Fruit fly (Drosophila melanogaster) whole organism, embryonic: ENCODE data around the gene Npc2a.
A peak's percentile ranks its signal among the peaks of the same experiment; 100 is the strongest.

Experiments
- ATbp ChIP-seq: fragments of 200-800 bp; sonication (Bioruptor generic); optimal IDR thresholded peaks from 2 replicates; lab custom pipeline; 2017; ENCODE audit warnings: missing biosample characterization, mild to moderate bottlenecking, missing genetic modification characterization, missing genetic modification reagents
- Atf6 ChIP-seq: fragments of 200-800 bp; sonication (Bioruptor generic); IDR thresholded peaks from 2 replicates; pipeline ENCODE4 v1.3.6; 2022; ENCODE audit warnings: missing biosample characterization, missing genetic modification characterization
- CG10321 ChIP-seq: fragments of 200-800 bp; sonication (Bioruptor generic); IDR thresholded peaks from 2 replicates; pipeline ENCODE4 v1.3.6; 2022; ENCODE audit warnings: missing biosample characterization, missing genetic modification characterization
- CG12744 ChIP-seq: fragments of 200-800 bp; sonication (Bioruptor generic); optimal IDR thresholded peaks from 2 replicates; lab custom pipeline; 2016; ENCODE audit warnings: missing biosample characterization, missing genetic modification characterization
- CG13624 ChIP-seq: fragments of 200-800 bp; sonication (Bioruptor generic); optimal IDR thresholded peaks from 2 replicates; lab custom pipeline; 2016; ENCODE audit warnings: missing biosample characterization, missing genetic modification characterization
- CG14441 ChIP-seq: fragments of 200-800 bp; sonication (Bioruptor generic); IDR thresholded peaks from 2 replicates; pipeline ENCODE4 v1.3.6; 2022; ENCODE audit warnings: missing biosample characterization, missing genetic modification characterization
- CG16779 ChIP-seq: fragments of 200-800 bp; sonication (Bioruptor generic); IDR thresholded peaks from 2 replicates; pipeline ENCODE4 v1.3.6; 2022; ENCODE audit warnings: missing biosample characterization, missing genetic modification characterization
- CG16813 ChIP-seq: fragments of 200-800 bp; sonication (Bioruptor generic); IDR thresholded peaks from 3 replicates; pipeline ENCODE4 v1.3.6; 2022; ENCODE audit warnings: missing biosample characterization, missing genetic modification characterization; ENCODE audit not compliant: partially characterized antibody
- CG16863 ChIP-seq: fragments of 200-800 bp; sonication (Bioruptor generic); optimal IDR thresholded peaks from 3 replicates; lab custom pipeline; 2016; ENCODE audit warnings: missing biosample characterization, missing genetic modification characterization
- CG18476 ChIP-seq: fragments of 200-800 bp; sonication (Bioruptor generic); optimal IDR thresholded peaks from 2 replicates; lab custom pipeline; 2016; ENCODE audit warnings: missing biosample characterization, mild to moderate bottlenecking, missing genetic modification characterization
- CG18619 ChIP-seq: fragments of 200-800 bp; sonication (Bioruptor generic); optimal IDR thresholded peaks from 3 replicates; lab custom pipeline; 2017; ENCODE audit warnings: missing biosample characterization, mild to moderate bottlenecking, missing genetic modification characterization
- CG5180 ChIP-seq: fragments of 200-800 bp; sonication (Bioruptor generic); optimal IDR thresholded peaks from 3 replicates; lab custom pipeline; 2017; ENCODE audit warnings: missing biosample characterization, missing genetic modification characterization, mild to moderate bottlenecking, moderate library complexity, missing genetic modification reagents
- CG5245 ChIP-seq: fragments of 200-800 bp; sonication (Bioruptor generic); optimal IDR thresholded peaks from 3 replicates; lab custom pipeline; 2016; ENCODE audit warnings: missing biosample characterization, missing genetic modification characterization
- CG6175 ChIP-seq: fragments of 200-800 bp; sonication (Bioruptor generic); IDR thresholded peaks from 3 replicates; pipeline ENCODE4 v1.3.6; 2022; ENCODE audit warnings: missing biosample characterization, missing genetic modification characterization
- CG7745 ChIP-seq: fragments of 200-800 bp; sonication (Bioruptor generic); optimal IDR thresholded peaks from 2 replicates; lab custom pipeline; 2018; ENCODE audit warnings: missing biosample characterization, mild to moderate bottlenecking, missing genetic modification characterization, moderate library complexity
- CG7987 ChIP-seq: fragments of 200-800 bp; sonication (Bioruptor generic); optimal IDR thresholded peaks from 2 replicates; lab custom pipeline; 2018; ENCODE audit warnings: missing biosample characterization, mild to moderate bottlenecking, missing genetic modification characterization, moderate library complexity
- CG9609 ChIP-seq: fragments of 200-800 bp; sonication (Bioruptor generic); optimal IDR thresholded peaks from 3 replicates; lab custom pipeline; 2016; ENCODE audit warnings: missing biosample characterization, missing genetic modification characterization
- CG9876 ChIP-seq: fragments of 200-800 bp; sonication (Bioruptor generic); optimal IDR thresholded peaks from 2 replicates; lab custom pipeline; 2016; ENCODE audit warnings: missing biosample characterization, missing genetic modification characterization
- Chrac-16 ChIP-seq: fragments of 200-800 bp; sonication (Bioruptor generic); optimal IDR thresholded peaks from 3 replicates; lab custom pipeline; 2016; ENCODE audit warnings: missing biosample characterization, missing genetic modification characterization
- CkIIα-i1 ChIP-seq: fragments of 200-800 bp; sonication (Bioruptor generic); IDR thresholded peaks from 2 replicates; pipeline ENCODE4 v1.3.6; 2022; ENCODE audit warnings: missing biosample characterization, missing genetic modification characterization
- D ChIP-seq, 2 experiments: fragments of 200-800 bp in 1 of 2; fragments of >200 bp in 1 of 2; sonication (Bioruptor generic) in 1 of 2; optimal IDR thresholded peaks; 2 replicates in 1 of 2; 3 replicates in 1 of 2; lab custom pipeline; 2017; ENCODE audit warnings: mild to moderate bottlenecking in 1 of 2, missing biosample characterization in 1 of 2, missing genetic modification characterization in 1 of 2, missing genetic modification reagents in 1 of 2
- Dfd ChIP-seq, 2 experiments: fragments of >200 bp; optimal IDR thresholded peaks; 2 replicates each; lab custom pipeline; 2017; ENCODE audit warnings: missing biosample characterization in 2 of 2, missing genetic modification characterization in 2 of 2
- Ets65A ChIP-seq: fragments of 200-800 bp; sonication (Bioruptor generic); peaks from one replicate; lab custom pipeline; 2016; ENCODE audit warnings: missing biosample characterization, missing genetic modification characterization
- Fer2 ChIP-seq: fragments of 200-800 bp; sonication (Bioruptor generic); optimal IDR thresholded peaks from 2 replicates; lab custom pipeline; 2018; ENCODE audit warnings: missing biosample characterization, mild to moderate bottlenecking, missing genetic modification characterization, moderate library complexity
- Fer3 ChIP-seq: fragments of 200-800 bp; sonication (Bioruptor generic); optimal IDR thresholded peaks from 2 replicates; lab custom pipeline; 2018; ENCODE audit warnings: missing biosample characterization, mild to moderate bottlenecking, missing genetic modification characterization, moderate library complexity
- Gsc ChIP-seq: fragments of 200-800 bp; sonication (Bioruptor generic); IDR thresholded peaks from 2 replicates; pipeline ENCODE4 v1.3.6; 2022; ENCODE audit warnings: missing biosample characterization, missing genetic modification characterization
- Hand ChIP-seq: fragments of 200-800 bp; sonication (Bioruptor generic); optimal IDR thresholded peaks from 2 replicates; lab custom pipeline; 2017; ENCODE audit warnings: mild to moderate bottlenecking, missing biosample characterization, missing genetic modification reagents, missing genetic modification characterization
- HmgD ChIP-seq: fragments of 200-800 bp; sonication (Bioruptor generic); optimal IDR thresholded peaks from 3 replicates; lab custom pipeline; 2016; ENCODE audit warnings: missing biosample characterization, missing genetic modification characterization
- Hr51 ChIP-seq, 2 experiments: fragments of 200-800 bp; sonication (Bioruptor generic); optimal IDR thresholded peaks; 2 replicates in 1 of 2; 3 replicates in 1 of 2; lab custom pipeline; 2016 to 2018; ENCODE audit warnings: missing biosample characterization in 2 of 2, missing genetic modification characterization in 2 of 2, mild to moderate bottlenecking in 1 of 2, moderate library complexity in 1 of 2
- PHDP ChIP-seq: fragments of 200-800 bp; sonication (Bioruptor generic); optimal IDR thresholded peaks from 3 replicates; lab custom pipeline; 2018; ENCODE audit warnings: missing biosample characterization, mild to moderate bottlenecking, missing genetic modification characterization, moderate library complexity
- Rx ChIP-seq: fragments of 200-800 bp; sonication (Bioruptor generic); IDR thresholded peaks from 2 replicates; pipeline ENCODE4 v1.3.6; 2022; ENCODE audit warnings: missing biosample characterization, missing genetic modification characterization
- Sin3A ChIP-seq: fragments of >200 bp; optimal IDR thresholded peaks from 2 replicates; lab custom pipeline; 2018
- Sox102F ChIP-seq: fragments of 200-800 bp; sonication (Bioruptor generic); optimal IDR thresholded peaks from 2 replicates; lab custom pipeline; 2018; ENCODE audit warnings: missing biosample characterization, mild to moderate bottlenecking, missing genetic modification characterization, moderate library complexity
- Xbp1 ChIP-seq: fragments of 200-800 bp; sonication (Bioruptor generic); optimal IDR thresholded peaks from 3 replicates; lab custom pipeline; 2016; ENCODE audit warnings: missing biosample characterization, mild to moderate bottlenecking, missing genetic modification characterization
- ap ChIP-seq: fragments of 200-800 bp; sonication (Bioruptor generic); IDR thresholded peaks from 2 replicates; pipeline ENCODE4 v1.3.6; 2022; ENCODE audit warnings: missing biosample characterization, missing genetic modification characterization
- br ChIP-seq: fragments of >200 bp; optimal IDR thresholded peaks from 2 replicates; lab custom pipeline; 2017
- crc ChIP-seq: fragments of 200-800 bp; sonication (Bioruptor generic); optimal IDR thresholded peaks from 2 replicates; lab custom pipeline; 2016; ENCODE audit warnings: missing biosample characterization, missing genetic modification characterization
- fu2 ChIP-seq: fragments of 200-800 bp; sonication (Bioruptor generic); optimal IDR thresholded peaks from 2 replicates; lab custom pipeline; 2016; ENCODE audit warnings: missing biosample characterization, missing genetic modification characterization
- gem ChIP-seq: fragments of 200-800 bp; sonication (Bioruptor generic); optimal IDR thresholded peaks from 2 replicates; lab custom pipeline; 2019; ENCODE audit warnings: missing biosample characterization, mild to moderate bottlenecking, missing genetic modification characterization, moderate library complexity
- grn ChIP-seq: fragments of 200-800 bp; sonication (Bioruptor generic); optimal IDR thresholded peaks from 3 replicates; lab custom pipeline; 2017; ENCODE audit warnings: missing biosample characterization, missing genetic modification characterization
- inv ChIP-seq: fragments of 200-800 bp; sonication (Bioruptor generic); IDR thresholded peaks from 2 replicates; pipeline ENCODE4 v1.3.6; 2022; ENCODE audit warnings: missing biosample characterization, missing genetic modification characterization; ENCODE audit not compliant: partially characterized antibody
- knrl ChIP-seq: fragments of 200-800 bp; sonication (Bioruptor generic); IDR thresholded peaks from 3 replicates; pipeline ENCODE4 v1.3.6; 2022; ENCODE audit warnings: missing biosample characterization, missing genetic modification characterization; ENCODE audit not compliant: partially characterized antibody
- maf-S ChIP-seq: fragments of 200-800 bp; sonication (Bioruptor generic); optimal IDR thresholded peaks from 2 replicates; lab custom pipeline; 2016; ENCODE audit warnings: missing biosample characterization, missing genetic modification characterization
- nau ChIP-seq: fragments of 200-800 bp; sonication (Bioruptor generic); optimal IDR thresholded peaks from 3 replicates; lab custom pipeline; 2017; ENCODE audit warnings: missing biosample characterization, mild to moderate bottlenecking, missing genetic modification characterization, missing genetic modification reagents
- pita ChIP-seq: fragments of 200-800 bp; sonication (Bioruptor generic); optimal IDR thresholded peaks from 2 replicates; lab custom pipeline; 2017; ENCODE audit warnings: missing biosample characterization, mild to moderate bottlenecking, missing genetic modification characterization
- rib ChIP-seq: fragments of 200-800 bp; sonication (Bioruptor generic); IDR thresholded peaks from 2 replicates; pipeline ENCODE4 v1.3.6; 2022; ENCODE audit warnings: missing biosample characterization, missing genetic modification characterization
- ro ChIP-seq: fragments of 200-800 bp; sonication (Bioruptor generic); IDR thresholded peaks from 2 replicates; pipeline ENCODE4 v1.3.6; 2022; ENCODE audit warnings: missing biosample characterization, missing genetic modification characterization
- so ChIP-seq: fragments of 200-800 bp; sonication (Bioruptor generic); IDR thresholded peaks from 3 replicates; pipeline ENCODE4 v1.3.6; 2022; ENCODE audit warnings: missing biosample characterization, missing genetic modification characterization
- tap ChIP-seq: fragments of 200-800 bp; optimal IDR thresholded peaks from 3 replicates; lab custom pipeline; 2019; ENCODE audit warnings: missing biosample characterization, mild to moderate bottlenecking, missing genetic modification characterization, moderate library complexity
- tll ChIP-seq, 2 experiments: fragments of 200-800 bp in 1 of 2; fragments of >200 bp in 1 of 2; sonication (Bioruptor generic) in 1 of 2; optimal IDR thresholded peaks; 2 replicates each; lab custom pipeline; 2017 to 2019; ENCODE audit warnings: missing biosample characterization in 2 of 2, missing genetic modification characterization in 2 of 2, mild to moderate bottlenecking in 1 of 2, moderate library complexity in 1 of 2
- trh ChIP-seq: fragments of 200-800 bp; sonication (Bioruptor generic); optimal IDR thresholded peaks from 2 replicates; lab custom pipeline; 2016; ENCODE audit warnings: missing biosample characterization, missing genetic modification characterization

Gene Npc2a

DNA sequence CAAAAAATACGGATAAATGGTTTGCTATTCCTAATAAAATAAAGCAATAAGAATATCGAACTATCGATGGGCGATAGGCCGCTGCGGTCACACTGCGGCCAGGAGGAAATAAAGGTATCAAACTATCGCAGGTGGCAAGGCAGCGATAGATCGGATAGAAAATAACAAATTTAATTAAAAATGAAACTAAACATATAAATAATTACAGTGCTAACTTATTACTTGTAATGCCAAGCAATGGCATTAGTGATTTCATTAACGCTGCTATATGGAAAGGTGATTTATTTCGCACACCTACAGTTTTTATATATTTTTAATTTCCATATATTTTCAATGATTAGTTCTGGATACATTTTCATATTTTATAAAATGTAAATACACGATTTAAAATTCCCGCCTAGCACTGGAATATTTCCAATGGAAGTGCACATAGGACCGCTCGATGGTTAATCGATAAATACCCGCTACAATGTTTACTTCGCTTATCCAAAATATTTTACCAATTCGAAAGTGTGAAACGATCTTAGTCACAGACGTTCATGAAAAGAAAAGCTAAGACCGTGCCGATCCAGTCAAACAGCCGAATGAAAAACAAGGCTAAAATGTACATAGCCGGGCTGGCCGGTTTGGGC, 7.3 kb upstream of the Npc2a start, which contains the start of the genes CG15356 and CG15362 (continued):
- TF ChIP-seq Hand = no peak
- TF ChIP-seq CG7987 (GFP tag; lab: Kevin White, UChicago) = peak; percentile 34
- peak; percentile 99 for TF ChIP-seq knrl (GFP tag; lab: Robert Waterston, UW)
- TF ChIP-seq Xbp1 (GFP tag; lab: Kevin White, UChicago) = peak; percentile 42
- TF ChIP-seq PHDP = peak; percentile 39
- TF ChIP-seq inv (GFP tag; lab: Robert Waterston, UW) = peak; percentile 99
- no peak for TF ChIP-seq crc (GFP tag; lab: Kevin White, UChicago)
- TF ChIP-seq CG18476 (GFP tag; lab: Kevin White, UChicago) = peak; percentile 13
- no peak for TF ChIP-seq so (GFP tag; lab: Robert Waterston, UW)
- no peak for TF ChIP-seq CG5180 (GFP tag; lab: Kevin White, UChicago)
- TF ChIP-seq CG13624 (GFP tag; lab: Kevin White, UChicago) = no peak
- TF ChIP-seq ro = no peak
- TF ChIP-seq tll (GFP tag; optimal IDR thresholded peaks at IDR 0.05; lab: Kevin White, UChicago) = no peak
- no peak for TF ChIP-seq CG10321 (GFP tag; lab: Robert Waterston, UW)
- no peak for TF ChIP-seq CG16779
- no peak for TF ChIP-seq ATbp (GFP tag; lab: Kevin White, UChicago)
- peak; percentile 8 for TF ChIP-seq Fer2 (tag; lab: Kevin White, UChicago)
- TF ChIP-seq Sin3A (lab: Kevin White, UChicago) = peak; percentile 67
- TF ChIP-seq CG12744 (GFP tag; lab: Kevin White, UChicago) = no peak
- no peak for TF ChIP-seq CG9609
- no peak for TF ChIP-seq Dfd (GFP tag; optimal IDR thresholded peaks at IDR 0.05; lab: Kevin White, UChicago)
- no peak for TF ChIP-seq Sox102F (GFP tag; lab: Kevin White, UChicago)
- TF ChIP-seq CkIIα-i1 (GFP tag; lab: Robert Waterston, UW) = no peak
- TF ChIP-seq grn (GFP tag; lab: Kevin White, UChicago) = no peak
- TF ChIP-seq Fer3 (tag; lab: Kevin White, UChicago) = peak; percentile 29
- no peak for TF ChIP-seq CG7745 (tag; lab: Kevin White, UChicago)
- no peak for TF ChIP-seq Gsc (GFP tag; lab: Robert Waterston, UW)
- no peak for TF ChIP-seq gem (tag; lab: Kevin White, UChicago)
- no peak for TF ChIP-seq nau
- peak; percentile 19 for TF ChIP-seq CG9876 (GFP tag; lab: Kevin White, UChicago)
- 0 out of 2 replicates have a peak, but pooled peaks have one; percentile 8 for TF ChIP-seq CG14441 (GFP tag; lab: Robert Waterston, UW)
- peak; percentile 89 for TF ChIP-seq Ets65A (GFP tag; lab: Kevin White, UChicago)
- TF ChIP-seq trh (GFP tag; lab: Kevin White, UChicago) = no peak
- peak; percentile 100 for TF ChIP-seq CG16813 (GFP tag; lab: Robert Waterston, UW)
- TF ChIP-seq maf-S (GFP tag; lab: Kevin White, UChicago) = no peak
- TF ChIP-seq tap (tag; lab: Kevin White, UChicago) = no peak
- TF ChIP-seq Hr51 (GFP tag; optimal IDR thresholded peaks at IDR 0.05; lab: Kevin White, UChicago) = peak in 1 of 2 experiments; percentile 34
- TF ChIP-seq CG6175 (GFP tag; lab: Robert Waterston, UW) = no peak
- no peak for TF ChIP-seq D (optimal IDR thresholded peaks at IDR 0.05; lab: Kevin White, UChicago)
- no peak for TF ChIP-seq D (GFP tag; optimal IDR thresholded peaks at IDR 0.05; lab: Kevin White, UChicago)
- TF ChIP-seq rib = no peak
- peak; percentile 38 for TF ChIP-seq CG18619
- TF ChIP-seq fu2 = no peak
- TF ChIP-seq br (lab: Kevin White, UChicago) = no peak
- no peak for TF ChIP-seq CG5245
- no peak for TF ChIP-seq Atf6 (GFP tag; lab: Robert Waterston, UW)
- TF ChIP-seq Chrac-16 (GFP tag; lab: Kevin White, UChicago) = no peak
- TF ChIP-seq HmgD (GFP tag; lab: Kevin White, UChicago) = no peak
- TF ChIP-seq ap (GFP tag; lab: Robert Waterston, UW) = no peak
- TF ChIP-seq Rx (GFP tag; lab: Robert Waterston, UW) = no peak
- TF ChIP-seq pita (GFP tag; lab: Kevin White, UChicago) = no peak
- no peak for TF ChIP-seq CG16863 (GFP tag; lab: Kevin White, UChicago)
